Worm (Caenorhabditis elegans) whole organism, young adult: ENCODE results near the gene amt-4.

ENCODE experiments used
- B0035.1 ChIP-seq: sonication (generic microtip); optimal IDR thresholded peaks from 2 replicates; lab custom pipeline; 2016; ENCODE audit warnings: missing genetic modification characterization, mild to moderate bottlenecking, missing compliant biosample characterization, missing genotype, missing genetic modification reagents
- B0261.1 ChIP-seq: sonication (generic microtip); optimal IDR thresholded peaks from 2 replicates; lab custom pipeline; 2016; ENCODE audit warnings: mild to moderate bottlenecking, missing genetic modification characterization, moderate library complexity, missing compliant biosample characterization
- B0336.3 ChIP-seq: fragments of 200-800 bp; sonication (Bioruptor generic); IDR thresholded peaks from 2 replicates; pipeline ENCODE4 v1.3.6; 2022; ENCODE audit warnings: missing genetic modification characterization, missing compliant biosample characterization
- C06A6.2 ChIP-seq: fragments of 200-800 bp; sonication (Bioruptor generic); conservative IDR thresholded peaks from 2 replicates; pipeline ENCODE4 v1.3.6; 2022; ENCODE audit warnings: missing genetic modification characterization, missing compliant biosample characterization
- F10E7.11 ChIP-seq: sonication (generic microtip); optimal IDR thresholded peaks from 2 replicates; lab custom pipeline; 2017; ENCODE audit warnings: mild to moderate bottlenecking, missing genetic modification characterization, moderate library complexity, missing compliant biosample characterization
- F22D6.2 ChIP-seq: sonication (generic microtip); optimal IDR thresholded peaks from 2 replicates; lab custom pipeline; 2016; ENCODE audit warnings: mild to moderate bottlenecking, missing genetic modification characterization, missing compliant biosample characterization
- F33H1.4 ChIP-seq: fragments of 200-800 bp; sonication (Bioruptor generic); IDR thresholded peaks from 2 replicates; pipeline ENCODE4 v1.3.6; 2022; ENCODE audit warnings: missing genetic modification reagents, missing genetic modification characterization, missing compliant biosample characterization
- F52B5.7 ChIP-seq: sonication (generic microtip); optimal IDR thresholded peaks from 2 replicates; lab custom pipeline; 2016; ENCODE audit warnings: mild to moderate bottlenecking, missing genetic modification characterization, missing compliant biosample characterization
- K11D2.4 ChIP-seq: fragments of 200-800 bp; sonication (Bioruptor generic); IDR thresholded peaks from 2 replicates; pipeline ENCODE4 v1.3.6; 2022; ENCODE audit warnings: missing genetic modification reagents, missing genetic modification characterization, missing compliant biosample characterization
- Y53G8AR.9 ChIP-seq: fragments of 200-800 bp; sonication (Bioruptor generic); conservative IDR thresholded peaks from 2 replicates; pipeline ENCODE4 v1.3.6; 2022; ENCODE audit warnings: missing genetic modification reagents, missing genetic modification characterization, missing compliant biosample characterization
- Y95B8A.8 ChIP-seq: fragments of 200-800 bp; sonication (Bioruptor generic); IDR thresholded peaks from 2 replicates; pipeline ENCODE4 v1.3.6; 2022; ENCODE audit warnings: missing genetic modification reagents, missing genetic modification characterization, missing compliant biosample characterization
- akir-1 ChIP-seq: fragments of 200-800 bp; sonication (Bioruptor generic); optimal IDR thresholded peaks from 2 replicates; lab custom pipeline; 2018; ENCODE audit warnings: mild to moderate bottlenecking, missing genetic modification characterization, moderate library complexity, missing compliant biosample characterization
- atf-7 ChIP-seq: sonication (generic microtip); optimal IDR thresholded peaks from 2 replicates; lab custom pipeline; 2017; ENCODE audit warnings: mild to moderate bottlenecking, missing genetic modification characterization, missing compliant biosample characterization
- athp-1 ChIP-seq: sonication (generic microtip); optimal IDR thresholded peaks from 2 replicates; lab custom pipeline; 2017; ENCODE audit warnings: mild to moderate bottlenecking, missing genetic modification characterization, missing compliant biosample characterization
- attf-5 ChIP-seq: fragments of 200-800 bp; sonication (Bioruptor generic); optimal IDR thresholded peaks from 2 replicates; lab custom pipeline; 2018; ENCODE audit warnings: mild to moderate bottlenecking, missing genetic modification characterization, missing compliant biosample characterization
- bed-2 ChIP-seq: fragments of 200-800 bp; sonication (Bioruptor generic); IDR thresholded peaks from 2 replicates; pipeline ENCODE4 v1.3.6; 2022; ENCODE audit warnings: missing genetic modification reagents, missing genetic modification characterization, missing compliant biosample characterization
- ccch-3 ChIP-seq: fragments of 200-800 bp; sonication (Bioruptor generic); optimal IDR thresholded peaks from 2 replicates; lab custom pipeline; 2018; ENCODE audit warnings: mild to moderate bottlenecking, missing genetic modification characterization, missing compliant biosample characterization
- ceh-27 ChIP-seq: fragments of 200-800 bp; sonication (Bioruptor generic); optimal IDR thresholded peaks from 2 replicates; lab custom pipeline; 2018; ENCODE audit warnings: mild to moderate bottlenecking, missing genetic modification characterization, moderate library complexity, missing compliant biosample characterization
- dox-1 ChIP-seq: fragments of 200-800 bp; sonication (Bioruptor generic); IDR thresholded peaks from 2 replicates; pipeline ENCODE4 v1.3.6; 2022; ENCODE audit warnings: missing genetic modification reagents, missing genetic modification characterization, missing compliant biosample characterization
- dpff-1 ChIP-seq: sonication (generic microtip); optimal IDR thresholded peaks from 2 replicates; lab custom pipeline; 2017; ENCODE audit warnings: mild to moderate bottlenecking, missing genetic modification characterization, missing compliant biosample characterization
- egl-18 ChIP-seq: fragments of 200-800 bp; sonication (Bioruptor generic); IDR thresholded peaks from 2 replicates; pipeline ENCODE4 v1.3.6; 2022; ENCODE audit warnings: missing genetic modification reagents, missing genetic modification characterization, missing compliant biosample characterization
- egl-44 ChIP-seq: fragments of 200-800 bp; sonication (Bioruptor generic); IDR thresholded peaks from 2 replicates; pipeline ENCODE4 v1.3.6; 2022; ENCODE audit warnings: missing genetic modification reagents, missing genetic modification characterization, missing compliant biosample characterization
- egrh-3 ChIP-seq: fragments of 200-800 bp; sonication (Bioruptor generic); IDR thresholded peaks from 2 replicates; pipeline ENCODE4 v1.3.6; 2022; ENCODE audit warnings: missing genetic modification reagents, missing genetic modification characterization, missing compliant biosample characterization
- ekl-4 ChIP-seq: fragments of 200-800 bp; sonication (Bioruptor generic); IDR thresholded peaks from 2 replicates; pipeline ENCODE4 v1.3.6; 2022; ENCODE audit warnings: missing genetic modification reagents, missing genetic modification characterization, missing compliant biosample characterization
- ets-4 ChIP-seq: fragments of 200-800 bp; sonication (Bioruptor generic); optimal IDR thresholded peaks from 2 replicates; lab custom pipeline; 2018; ENCODE audit warnings: mild to moderate bottlenecking, missing genetic modification characterization, missing compliant biosample characterization
- hmg-20 ChIP-seq: fragments of 200-800 bp; sonication (Bioruptor generic); IDR thresholded peaks from 2 replicates; pipeline ENCODE4 v1.3.6; 2022; ENCODE audit warnings: missing genetic modification reagents, missing genetic modification characterization, missing compliant biosample characterization
- let-526 ChIP-seq: fragments of 200-800 bp; sonication (Bioruptor generic); IDR thresholded peaks from 2 replicates; pipeline ENCODE4 v1.3.6; 2022; ENCODE audit warnings: missing genetic modification reagents, missing genetic modification characterization, missing compliant biosample characterization
- lin-26 ChIP-seq: fragments of 200-800 bp; sonication (Bioruptor generic); IDR thresholded peaks from 2 replicates; pipeline ENCODE4 v1.3.6; 2022; ENCODE audit warnings: missing genetic modification reagents, missing genetic modification characterization, missing compliant biosample characterization
- lin-35 ChIP-seq, 3 experiments: fragments of 150-350 bp in 2 of 3; sonication (generic microtip) in 1 of 3; optimal IDR thresholded peaks; 2 replicates each; lab custom pipeline; 2014 to 2018; ENCODE audit warnings: missing biosample characterization in 3 of 3, missing genetic modification characterization in 3 of 3, missing genetic modification reagents in 3 of 3
- lin-40 ChIP-seq: sonication (generic microtip); optimal IDR thresholded peaks from 2 replicates; lab custom pipeline; 2016; ENCODE audit warnings: missing genetic modification characterization, mild to moderate bottlenecking, missing compliant biosample characterization, missing genotype, missing genetic modification reagents
- lin-54 ChIP-seq: fragments of 200-800 bp; sonication (Bioruptor generic); optimal IDR thresholded peaks from 2 replicates; lab custom pipeline; 2018; ENCODE audit warnings: mild to moderate bottlenecking, missing genetic modification characterization, missing compliant biosample characterization
- nhr-90 ChIP-seq: sonication (generic microtip); optimal IDR thresholded peaks from 2 replicates; lab custom pipeline; 2016; ENCODE audit warnings: missing genotype, mild to moderate bottlenecking, missing genetic modification characterization, missing compliant biosample characterization
- repo-1 ChIP-seq: sonication (generic microtip); optimal IDR thresholded peaks from 2 replicates; lab custom pipeline; 2017; ENCODE audit warnings: mild to moderate bottlenecking, missing genetic modification characterization, missing compliant biosample characterization
- sea-2 ChIP-seq: fragments of 200-800 bp; sonication (Bioruptor generic); IDR thresholded peaks from 2 replicates; pipeline ENCODE4 v1.3.6; 2022; ENCODE audit warnings: missing genetic modification characterization, missing compliant biosample characterization
- sptf-2 ChIP-seq: fragments of 200-800 bp; sonication (Bioruptor generic); optimal IDR thresholded peaks from 2 replicates; lab custom pipeline; 2018; ENCODE audit warnings: mild to moderate bottlenecking, missing genetic modification characterization, missing compliant biosample characterization
- tbp1 ChIP-seq: fragments of 200-800 bp; sonication (Bioruptor generic); optimal IDR thresholded peaks from 2 replicates; lab custom pipeline; 2018; ENCODE audit warnings: mild to moderate bottlenecking, missing genetic modification characterization, missing compliant biosample characterization
- tlf-1 ChIP-seq: fragments of 200-800 bp; sonication (Bioruptor generic); optimal IDR thresholded peaks from 2 replicates; lab custom pipeline; 2018; ENCODE audit warnings: mild to moderate bottlenecking, missing genetic modification characterization, missing compliant biosample characterization
- zfh-2 ChIP-seq: fragments of 200-800 bp; sonication (Bioruptor generic); conservative IDR thresholded peaks from 2 replicates; pipeline ENCODE4 v1.3.6; 2022; ENCODE audit warnings: missing genetic modification reagents, missing genetic modification characterization, missing compliant biosample characterization
- ztf-22 ChIP-seq: fragments of 200-800 bp; sonication (Bioruptor generic); optimal IDR thresholded peaks from 2 replicates; lab custom pipeline; 2018; ENCODE audit warnings: mild to moderate bottlenecking, missing genetic modification characterization, moderate library complexity, missing compliant biosample characterization
- ztf-3 ChIP-seq: fragments of 200-800 bp; sonication (Bioruptor generic); optimal IDR thresholded peaks from 2 replicates; lab custom pipeline; 2018; ENCODE audit warnings: mild to moderate bottlenecking, missing genetic modification characterization, missing compliant biosample characterization
- ztf-6 ChIP-seq: fragments of 200-800 bp; sonication (Bioruptor generic); IDR thresholded peaks from 2 replicates; pipeline ENCODE4 v1.3.6; 2022; ENCODE audit warnings: missing genetic modification reagents, missing genetic modification characterization, missing compliant biosample characterization

amt-4 gene

DNA sequence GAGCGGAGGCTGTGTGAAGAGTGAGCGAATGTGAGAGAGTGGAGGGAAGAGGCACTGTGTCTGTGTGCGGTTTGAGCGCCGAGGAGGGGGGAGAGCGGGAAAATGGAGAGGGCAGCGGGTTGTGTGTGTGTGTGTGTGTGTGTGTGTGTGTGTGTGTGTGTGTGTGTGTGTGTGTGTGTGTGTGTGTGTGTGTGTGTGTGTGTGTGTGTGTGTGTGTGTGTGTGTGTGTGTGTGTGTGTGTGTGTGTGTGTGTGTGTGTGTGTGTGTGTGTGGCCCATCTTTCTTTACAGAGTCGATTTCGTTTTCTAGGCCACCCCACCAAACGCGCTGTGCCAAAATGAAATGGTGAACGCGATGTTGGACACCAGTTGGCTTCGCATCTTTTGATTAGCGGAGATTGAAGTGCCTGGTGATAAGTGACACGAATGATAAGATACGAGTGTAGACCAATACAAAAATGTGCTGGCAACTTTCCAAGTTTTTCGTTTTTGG lies 41.3 kb downstream of the amt-4 start (continued):
- TF ChIP-seq ekl-4, result peak; percentile 85
- TF ChIP-seq lin-35 (GFP tag; optimal IDR thresholded peaks at IDR 0.05; lab: Kevin White, UChicago), result peak in 1 of 3 experiments; percentile 54
- TF ChIP-seq nhr-90 (tag; lab: Kevin White, UChicago), result peak; percentile 31
- TF ChIP-seq F33H1.4, result peak; percentile 31
- peak; percentile 90 for TF ChIP-seq repo-1 (tag; lab: Kevin White, UChicago)
- TF ChIP-seq K11D2.4 (GFP tag; lab: Robert Waterston, UW), result peak; percentile 92
- TF ChIP-seq sptf-2, result peak; percentile 67
- TF ChIP-seq F52B5.7 (tag; lab: Kevin White, UChicago), result peak; percentile 85
- peak; percentile 70 for TF ChIP-seq tbp1 (GFP tag; lab: Kevin White, UChicago)
- peak; percentile 88 for TF ChIP-seq Y53G8AR.9
- 0 out of 2 replicates have a peak, but pooled peaks have one; percentile 44 for TF ChIP-seq bed-2 (GFP tag; lab: Robert Waterston, UW)
- peak; percentile 79 for TF ChIP-seq lin-54
- TF ChIP-seq ceh-27 (GFP tag; lab: Kevin White, UChicago), result peak; percentile 89
- peak; percentile 66; the same call in 1 of the 2 replicates for TF ChIP-seq Y95B8A.8 (GFP tag; lab: Robert Waterston, UW)
- peak; percentile 17 for TF ChIP-seq ccch-3 (GFP tag; lab: Kevin White, UChicago)
- 0 out of 2 replicates have a peak, but pooled peaks have one; percentile 30 for TF ChIP-seq sea-2 (GFP tag; lab: Robert Waterston, UW)
- TF ChIP-seq B0336.3, result peak; percentile 98
- TF ChIP-seq tlf-1 (GFP tag; lab: Kevin White, UChicago), result peak; percentile 84
- TF ChIP-seq F10E7.11 (tag; lab: Kevin White, UChicago), result peak; percentile 80
- peak; percentile 78 for TF ChIP-seq egl-44
- peak; percentile 97 for TF ChIP-seq dox-1
- TF ChIP-seq hmg-20, result peak; percentile 31; the same call in 1 of the 2 replicates
- TF ChIP-seq ztf-6, result peak; percentile 61; the same call in 1 of the 2 replicates
- TF ChIP-seq C06A6.2 (GFP tag; lab: Robert Waterston, UW), result peak; percentile 90
- TF ChIP-seq athp-1 (tag; lab: Kevin White, UChicago), result peak; percentile 82
- peak; percentile 75; the same call in 1 of the 2 replicates for TF ChIP-seq egl-18 (GFP tag; lab: Robert Waterston, UW)
- peak; percentile 100 for TF ChIP-seq ztf-3 (GFP tag; lab: Kevin White, UChicago)
- TF ChIP-seq B0035.1 (tag; lab: Kevin White, UChicago), result peak; percentile 22
- TF ChIP-seq zfh-2, result peak; percentile 99
- TF ChIP-seq F22D6.2 (tag; lab: Kevin White, UChicago), result peak; percentile 64
- peak; percentile 66; the same call in 1 of the 2 replicates for TF ChIP-seq lin-26 (GFP tag; lab: Robert Waterston, UW)
- peak; percentile 94 for TF ChIP-seq atf-7 (tag; lab: Kevin White, UChicago)
- TF ChIP-seq dpff-1 (tag; lab: Kevin White, UChicago), result peak; percentile 65
- 0 out of 2 replicates have a peak, but pooled peaks have one; percentile 30 for TF ChIP-seq let-526
- peak; percentile 96 for TF ChIP-seq ets-4 (GFP tag; lab: Kevin White, UChicago)
- TF ChIP-seq attf-5 (GFP tag; lab: Kevin White, UChicago), result peak; percentile 93
- TF ChIP-seq ztf-22, result peak; percentile 90
- peak; percentile 69 for TF ChIP-seq lin-40
- peak; percentile 98 for TF ChIP-seq egrh-3 (GFP tag; lab: Robert Waterston, UW)
- TF ChIP-seq B0261.1 (tag; lab: Kevin White, UChicago), result peak; percentile 38
- TF ChIP-seq akir-1 (GFP tag; lab: Kevin White, UChicago), result peak; percentile 92
